Fruit fly (Drosophila melanogaster): Measurements from ENCODE around the gene Fas1.

- TF ChIP-seq Sin3A (optimal IDR thresholded peaks at IDR 0.05) (no peak), h (optimal IDR thresholded peaks at IDR 0.05) (no peak), ttk (optimal IDR thresholded peaks at IDR 0.05) (no peak), psq (optimal IDR thresholded peaks at IDR 0.05) (no peak)
These were observed 30.1 kb upstream of the Fas1 start for dm6 chr3R:16594961-16595360.
